Fruit fly (Drosophila melanogaster): ENCODE data around the gene Phf5a.

Gene Phf5a

dm6 chr2L:6447581-6448333 is 42.9 kb downstream of the Phf5a start:
- TF ChIP-seq CG4496 (GFP tag; IDR thresholded peaks at IDR 0.05) (no peak), fd96Ca (GFP tag; IDR thresholded peaks at IDR 0.05) (no peak), Ets98B (GFP tag; IDR thresholded peaks at IDR 0.05) (0 out of 2 replicates have a peak, but pooled peaks have one; percentile 9), EcR (GFP tag; optimal IDR thresholded peaks at IDR 0.05) (peak; percentile 48), CG13204 (GFP tag; optimal IDR thresholded peaks at IDR 0.05) (peak; percentile 59), CG8301 (tag; optimal IDR thresholded peaks at IDR 0.05) (peak; percentile 25), gl (tag; optimal IDR thresholded peaks at IDR 0.05) (peak; percentile 21), CG12605 (GFP tag; IDR thresholded peaks at IDR 0.05) (peak; percentile 59; the same call in 1 of the 2 replicates)

Data from whole organism, pupa.